Worm (Caenorhabditis elegans) whole organism, L4/young adult: Measurements from ENCODE around the gene F54E4.4.

ENCODE experiments used
- W03F9.2 ChIP-seq: fragments of 150-350 bp; optimal IDR thresholded peaks from 2 replicates; lab custom pipeline; 2014; ENCODE audit warnings: missing biosample characterization, missing genetic modification characterization
- dao-5 ChIP-seq: sonication (generic microtip); optimal IDR thresholded peaks from 2 replicates; lab custom pipeline; 2016; ENCODE audit warnings: missing genotype, missing genetic modification characterization, moderate library complexity, missing compliant biosample characterization
- him-1 ChIP-seq: sonication (generic microtip); optimal IDR thresholded peaks from 2 replicates; lab custom pipeline; 2016; ENCODE audit warnings: missing genotype, missing genetic modification reagents, missing genetic modification characterization, missing compliant biosample characterization

ce11 chrX:14657445-14657844 is 12.2 kb upstream of the F54E4.4 start:
- TF ChIP-seq him-1 (tag; lab: Kevin White, UChicago) (no peak), W03F9.2 (tag; lab: Kevin White, UChicago) (no peak), dao-5 (tag; lab: Kevin White, UChicago) (no peak)
